Worm (Caenorhabditis elegans) whole organism, L1 larva: ENCODE measurements around the gene tag-120.

Source experiments
- dpl-1 ChIP-seq, 3 experiments: fragments of 150-350 bp in 2 of 3; sonication (generic microtip) in 1 of 3; optimal IDR thresholded peaks; 2 replicates each; lab custom pipeline; 2014 to 2017; ENCODE audit warnings: missing biosample characterization in 3 of 3, missing genetic modification characterization in 3 of 3, missing genetic modification reagents in 3 of 3
- egl-27 ChIP-seq, 2 experiments: fragments of 150-350 bp in 1 of 2; sonication (generic microtip); optimal IDR thresholded peaks; 3 replicates each; lab custom pipeline; 2017 to 2018; ENCODE audit warnings: missing biosample characterization in 2 of 2, missing genetic modification characterization in 2 of 2, missing genetic modification reagents in 2 of 2
- lin-13 ChIP-seq: fragments of 150-350 bp; optimal IDR thresholded peaks from 2 replicates; lab custom pipeline; 2014; ENCODE audit warnings: missing biosample characterization, missing genetic modification reagents, missing genetic modification characterization
- nhr-90 ChIP-seq: sonication (generic microtip); optimal IDR thresholded peaks from 2 replicates; lab custom pipeline; 2016; ENCODE audit warnings: mild to moderate bottlenecking, missing genetic modification characterization, missing compliant biosample characterization; ENCODE audit not compliant: poor library complexity
- sox-4 ChIP-seq: sonication (generic microtip); optimal IDR thresholded peaks from 2 replicates; lab custom pipeline; 2016; ENCODE audit warnings: missing genetic modification characterization, missing compliant biosample characterization
- sptf-1 ChIP-seq: fragments of 150-350 bp; optimal IDR thresholded peaks from 2 replicates; lab custom pipeline; 2014; ENCODE audit warnings: missing biosample characterization, missing genetic modification characterization
- unc-62 ChIP-seq: fragments of 150-350 bp; optimal IDR thresholded peaks from 2 replicates; lab custom pipeline; 2014; ENCODE audit warnings: missing biosample characterization, missing genetic modification reagents, missing genetic modification characterization
- ztf-11 ChIP-seq, 2 experiments: sonication (generic microtip); optimal IDR thresholded peaks; 2 replicates each; lab custom pipeline; 2016 to 2017; ENCODE audit warnings: missing genetic modification characterization in 2 of 2, missing biosample characterization in 1 of 2, missing compliant biosample characterization in 1 of 2

DNA sequence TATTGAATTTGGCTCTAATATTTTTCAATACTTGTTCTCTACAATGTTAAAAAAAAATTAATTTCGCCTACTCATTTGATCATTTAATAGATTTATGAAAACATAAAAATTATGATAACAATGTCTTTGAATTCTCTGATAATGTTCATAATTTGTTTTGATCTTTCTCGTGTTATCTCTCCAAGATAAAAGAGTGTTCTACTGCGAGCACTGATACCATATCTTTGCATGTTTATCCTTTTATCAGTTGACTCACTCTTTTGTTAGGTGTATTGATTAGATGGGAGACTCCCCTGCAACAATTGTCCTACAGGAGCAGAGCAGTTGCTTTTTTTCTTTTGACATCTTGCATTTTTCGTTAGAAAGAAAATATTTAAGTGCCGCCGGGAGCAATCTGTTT is 10.4 kb downstream of the tag-120 start:
- TF ChIP-seq unc-62 (no peak), sptf-1 (tag; lab: Kevin White, UChicago) (no peak), dpl-1 (GFP tag; optimal IDR thresholded peaks at IDR 0.05; lab: Kevin White, UChicago) (no peak), egl-27 (tag; optimal IDR thresholded peaks at IDR 0.05; lab: Kevin White, UChicago) (no peak), ztf-11 (tag; optimal IDR thresholded peaks at IDR 0.05; lab: Kevin White, UChicago) (no peak), sox-4 (tag; lab: Kevin White, UChicago) (no peak), nhr-90 (tag; lab: Kevin White, UChicago) (no peak), lin-13 (GFP tag; lab: Kevin White, UChicago) (no peak)
